Worm (Caenorhabditis elegans) whole organism, young adult: ENCODE measurements around the gene Y39A1A.9.

Experiments used
- F10E7.11 ChIP-seq: sonication (generic microtip); optimal IDR thresholded peaks from 2 replicates; lab custom pipeline; 2017; ENCODE audit warnings: mild to moderate bottlenecking, missing genetic modification characterization, moderate library complexity, missing compliant biosample characterization
- F37B4.10 ChIP-seq: fragments of 200-800 bp; sonication (Bioruptor generic); IDR thresholded peaks from 2 replicates; pipeline ENCODE4 v1.3.6; 2022; ENCODE audit warnings: missing genetic modification characterization, missing compliant biosample characterization
- F39B2.1 ChIP-seq: fragments of 200-800 bp; sonication (Bioruptor generic); IDR thresholded peaks from 2 replicates; pipeline ENCODE4 v1.3.6; 2022; ENCODE audit warnings: missing genetic modification reagents, missing genetic modification characterization, missing compliant biosample characterization
- F49E8.2 ChIP-seq: sonication (generic microtip); optimal IDR thresholded peaks from 3 replicates; lab custom pipeline; 2017; ENCODE audit warnings: missing genetic modification characterization, mild to moderate bottlenecking, missing compliant biosample characterization, antibody characterized with exemption, moderate library complexity; ENCODE audit not compliant: insufficient read depth
- F52B5.7 ChIP-seq: sonication (generic microtip); optimal IDR thresholded peaks from 2 replicates; lab custom pipeline; 2016; ENCODE audit warnings: mild to moderate bottlenecking, missing genetic modification characterization, missing compliant biosample characterization
- F55B11.4 ChIP-seq: sonication (generic microtip); optimal IDR thresholded peaks from 2 replicates; lab custom pipeline; 2016; ENCODE audit warnings: missing compliant biosample characterization, missing genetic modification characterization, borderline replicate concordance; ENCODE audit not compliant: insufficient read depth
- F57C9.4 ChIP-seq: sonication (generic microtip); optimal IDR thresholded peaks from 2 replicates; lab custom pipeline; 2017; ENCODE audit warnings: mild to moderate bottlenecking, missing genetic modification characterization, missing compliant biosample characterization
- Y67H2A.10 ChIP-seq: fragments of 200-800 bp; sonication (Bioruptor generic); conservative IDR thresholded peaks from 2 replicates; pipeline ENCODE4 v1.3.6; 2022; ENCODE audit warnings: missing genetic modification reagents, missing genetic modification characterization, missing compliant biosample characterization
- ZK185.1 ChIP-seq: sonication (generic microtip); optimal IDR thresholded peaks from 2 replicates; lab custom pipeline; 2016; ENCODE audit warnings: mild to moderate bottlenecking, missing genetic modification characterization, missing compliant biosample characterization; ENCODE audit not compliant: poor library complexity, severe bottlenecking
- akir-1 ChIP-seq: fragments of 200-800 bp; sonication (Bioruptor generic); optimal IDR thresholded peaks from 2 replicates; lab custom pipeline; 2018; ENCODE audit warnings: mild to moderate bottlenecking, missing genetic modification characterization, moderate library complexity, missing compliant biosample characterization
- ama-1 ChIP-seq, 3 experiments: fragments of 150-350 bp in 1 of 3; sonication (generic microtip) in 2 of 3; optimal IDR thresholded peaks; 2 replicates each; lab custom pipeline; 2014 to 2018; ENCODE audit warnings: missing biosample characterization in 2 of 3, missing genetic modification characterization in 2 of 3, missing genetic modification reagents in 2 of 3
- atf-7 ChIP-seq: sonication (generic microtip); optimal IDR thresholded peaks from 2 replicates; lab custom pipeline; 2017; ENCODE audit warnings: mild to moderate bottlenecking, missing genetic modification characterization, missing compliant biosample characterization
- athp-1 ChIP-seq: sonication (generic microtip); optimal IDR thresholded peaks from 2 replicates; lab custom pipeline; 2017; ENCODE audit warnings: mild to moderate bottlenecking, missing genetic modification characterization, missing compliant biosample characterization
- bed-2 ChIP-seq: fragments of 200-800 bp; sonication (Bioruptor generic); IDR thresholded peaks from 2 replicates; pipeline ENCODE4 v1.3.6; 2022; ENCODE audit warnings: missing genetic modification reagents, missing genetic modification characterization, missing compliant biosample characterization
- cebp-1 ChIP-seq, 2 experiments: fragments of 200-800 bp in 1 of 2; sonication (Bioruptor generic) in 1 of 2; sonication (generic microtip) in 1 of 2; IDR thresholded peaks in 1 of 2; optimal IDR thresholded peaks in 1 of 2; 2 replicates each; pipeline versions ENCODE4 v1.3.6 to Lab custom; 2017 to 2022; ENCODE audit warnings: missing compliant biosample characterization in 2 of 2, missing genetic modification characterization in 2 of 2, mild to moderate bottlenecking in 1 of 2, missing genetic modification reagents in 1 of 2, moderate library complexity in 1 of 2
- cebp-2 ChIP-seq: fragments of 200-800 bp; sonication (Bioruptor generic); IDR thresholded peaks from 2 replicates; pipeline ENCODE4 v1.3.6; 2022; ENCODE audit warnings: missing genetic modification characterization, missing compliant biosample characterization
- ceh-100 ChIP-seq: fragments of 200-800 bp; sonication (Bioruptor generic); IDR thresholded peaks from 2 replicates; pipeline ENCODE4 v1.3.6; 2022; ENCODE audit warnings: missing genetic modification reagents, missing genetic modification characterization, missing compliant biosample characterization
- ceh-79 ChIP-seq: sonication (generic microtip); optimal IDR thresholded peaks from 2 replicates; lab custom pipeline; 2017; ENCODE audit warnings: mild to moderate bottlenecking, missing genetic modification characterization, missing compliant biosample characterization
- ceh-91 ChIP-seq: fragments of 200-800 bp; sonication (Bioruptor generic); IDR thresholded peaks from 2 replicates; pipeline ENCODE4 v1.3.6; 2022; ENCODE audit warnings: missing genetic modification reagents, missing genetic modification characterization, missing compliant biosample characterization
- dpl-1 ChIP-seq: fragments of 150-350 bp; optimal IDR thresholded peaks from 2 replicates; lab custom pipeline; 2014; ENCODE audit warnings: missing biosample characterization, missing genetic modification reagents, missing genetic modification characterization
- ekl-4 ChIP-seq: fragments of 200-800 bp; sonication (Bioruptor generic); IDR thresholded peaks from 2 replicates; pipeline ENCODE4 v1.3.6; 2022; ENCODE audit warnings: missing genetic modification reagents, missing genetic modification characterization, missing compliant biosample characterization
- hmg-20 ChIP-seq: fragments of 200-800 bp; sonication (Bioruptor generic); IDR thresholded peaks from 2 replicates; pipeline ENCODE4 v1.3.6; 2022; ENCODE audit warnings: missing genetic modification reagents, missing genetic modification characterization, missing compliant biosample characterization
- hrde-1 ChIP-seq: sonication (generic microtip); optimal IDR thresholded peaks from 2 replicates; lab custom pipeline; 2016; ENCODE audit warnings: missing genetic modification characterization, mild to moderate bottlenecking, missing compliant biosample characterization, moderate library complexity, missing genotype, missing genetic modification reagents, borderline replicate concordance
- hsf-1 ChIP-seq: fragments of 200-800 bp; sonication (Bioruptor generic); IDR thresholded peaks from 2 replicates; pipeline ENCODE4 v1.3.6; 2022; ENCODE audit warnings: missing genetic modification reagents, missing genetic modification characterization, missing compliant biosample characterization
- lin-54 ChIP-seq: fragments of 200-800 bp; sonication (Bioruptor generic); optimal IDR thresholded peaks from 2 replicates; lab custom pipeline; 2018; ENCODE audit warnings: mild to moderate bottlenecking, missing genetic modification characterization, missing compliant biosample characterization
- madf-10 ChIP-seq: sonication (generic microtip); optimal IDR thresholded peaks from 2 replicates; lab custom pipeline; 2016; ENCODE audit warnings: mild to moderate bottlenecking, missing genetic modification characterization, missing compliant biosample characterization
- madf-3 ChIP-seq: fragments of 200-800 bp; sonication (Bioruptor generic); IDR thresholded peaks from 2 replicates; pipeline ENCODE4 v1.3.6; 2022; ENCODE audit warnings: missing genetic modification reagents, missing genetic modification characterization, missing compliant biosample characterization
- madf-6 ChIP-seq: fragments of 200-800 bp; sonication (Bioruptor generic); IDR thresholded peaks from 2 replicates; pipeline ENCODE4 v1.3.6; 2022; ENCODE audit warnings: missing genetic modification reagents, missing genetic modification characterization, missing compliant biosample characterization
- mcd-1 ChIP-seq: fragments of 200-800 bp; sonication (Bioruptor generic); IDR thresholded peaks from 2 replicates; pipeline ENCODE4 v1.3.6; 2022; ENCODE audit warnings: missing genetic modification reagents, missing genetic modification characterization, missing compliant biosample characterization
- mel-28 ChIP-seq: sonication (generic microtip); optimal IDR thresholded peaks from 2 replicates; lab custom pipeline; 2016; ENCODE audit warnings: borderline replicate concordance, mild to moderate bottlenecking, missing genetic modification characterization, missing compliant biosample characterization
- mxl-1 ChIP-seq: sonication (generic microtip); optimal IDR thresholded peaks from 2 replicates; lab custom pipeline; 2016; ENCODE audit warnings: missing genetic modification characterization, missing compliant biosample characterization
- nhr-120 ChIP-seq: fragments of 200-800 bp; sonication (Bioruptor generic); IDR thresholded peaks from 2 replicates; pipeline ENCODE4 v1.3.6; 2022; ENCODE audit warnings: missing genetic modification characterization, missing compliant biosample characterization
- nhr-27 ChIP-seq: fragments of 200-800 bp; sonication (Bioruptor generic); optimal IDR thresholded peaks from 2 replicates; lab custom pipeline; 2018; ENCODE audit warnings: mild to moderate bottlenecking, missing genetic modification characterization, moderate library complexity, missing compliant biosample characterization
- nhr-80 ChIP-seq: sonication (generic microtip); optimal IDR thresholded peaks from 2 replicates; lab custom pipeline; 2016; ENCODE audit warnings: missing genetic modification characterization, missing compliant biosample characterization
- unc-62 ChIP-seq: fragments of 150-350 bp; optimal IDR thresholded peaks from 2 replicates; lab custom pipeline; 2014; ENCODE audit warnings: missing biosample characterization, missing genetic modification reagents, missing genetic modification characterization
- zim-3 ChIP-seq: sonication (generic microtip); optimal IDR thresholded peaks from 2 replicates; lab custom pipeline; 2017; ENCODE audit warnings: mild to moderate bottlenecking, missing genetic modification characterization, moderate library complexity, missing compliant biosample characterization
- ztf-28 ChIP-seq: fragments of 200-800 bp; sonication (Bioruptor generic); IDR thresholded peaks from 2 replicates; pipeline ENCODE4 v1.3.6; 2022; ENCODE audit warnings: missing genetic modification reagents, missing genetic modification characterization, missing compliant biosample characterization
- ztf-6 ChIP-seq: fragments of 200-800 bp; sonication (Bioruptor generic); IDR thresholded peaks from 2 replicates; pipeline ENCODE4 v1.3.6; 2022; ENCODE audit warnings: missing genetic modification reagents, missing genetic modification characterization, missing compliant biosample characterization

Y39A1A.9 gene

ce11 chrIII:10633403-10633674 is at the start of gene Y39A1A.9:
TSS of gene Y39A1A.9 (minus strand) at chrIII:10633501.
- TF ChIP-seq lin-54 (GFP tag; lab: Kevin White, UChicago), result no peak
- TF ChIP-seq F37B4.10, result no peak
- no peak for TF ChIP-seq ztf-6 (GFP tag; lab: Robert Waterston, UW)
- TF ChIP-seq F39B2.1, result no peak
- no peak for TF ChIP-seq ceh-100 (GFP tag; lab: Robert Waterston, UW)
- TF ChIP-seq nhr-80, result no peak
- no peak for TF ChIP-seq madf-6 (GFP tag; lab: Robert Waterston, UW)
- no peak for TF ChIP-seq madf-10 (tag; lab: Kevin White, UChicago)
- TF ChIP-seq ceh-91, result no peak
- no peak for TF ChIP-seq F57C9.4 (tag; lab: Kevin White, UChicago)
- no peak for TF ChIP-seq athp-1
- TF ChIP-seq cebp-1 (GFP tag; IDR thresholded peaks at IDR 0.05; lab: Robert Waterston, UW), result no peak
- TF ChIP-seq cebp-1 (tag; optimal IDR thresholded peaks at IDR 0.05; lab: Kevin White, UChicago), result no peak
- no peak for TF ChIP-seq unc-62
- no peak for TF ChIP-seq nhr-27 (tag; lab: Kevin White, UChicago)
- TF ChIP-seq zim-3 (tag; lab: Kevin White, UChicago), result no peak
- TF ChIP-seq ztf-28, result no peak
- no peak for TF ChIP-seq akir-1 (GFP tag; lab: Kevin White, UChicago)

- TF ChIP-seq nhr-120 (GFP tag; lab: Robert Waterston, UW), result no peak
- no peak for TF ChIP-seq F10E7.11 (tag; lab: Kevin White, UChicago)
- TF ChIP-seq ekl-4 (GFP tag; lab: Robert Waterston, UW), result no peak
- TF ChIP-seq ama-1 (optimal IDR thresholded peaks at IDR 0.05; lab: Kevin White, UChicago), result no peak
- no peak for TF ChIP-seq ama-1 (GFP tag; optimal IDR thresholded peaks at IDR 0.05; lab: Kevin White, UChicago)
- TF ChIP-seq cebp-2 (GFP tag; lab: Robert Waterston, UW), result no peak
- no peak for TF ChIP-seq ceh-79 (tag; lab: Kevin White, UChicago)
- no peak for TF ChIP-seq madf-3 (GFP tag; lab: Robert Waterston, UW)
- TF ChIP-seq ZK185.1 (tag; lab: Kevin White, UChicago), result no peak
- TF ChIP-seq bed-2 (GFP tag; lab: Robert Waterston, UW), result no peak
Measured at ce11 chrIII:10678971-10679370, 45.7 kb upstream of the Y39A1A.9 start, which contains the start of gene Y39A1A.16. TSS of gene Y39A1A.16 (plus strand) at chrIII:10679271.

ce11 chrIII:10678110-10678509 is 44.8 kb upstream of the Y39A1A.9 start:
- peak; percentile 94 for TF ChIP-seq hsf-1 (GFP tag; lab: Robert Waterston, UW)

- TF ChIP-seq F55B11.4 (tag; lab: Kevin White, UChicago), result no peak
- TF ChIP-seq mxl-1 (tag; lab: Kevin White, UChicago), result no peak
- no peak for TF ChIP-seq atf-7
- no peak for TF ChIP-seq F52B5.7 (tag; lab: Kevin White, UChicago)
- TF ChIP-seq hsf-1 (GFP tag; lab: Robert Waterston, UW), result no peak
- no peak for TF ChIP-seq F49E8.2
- no peak for TF ChIP-seq mel-28 (tag; lab: Kevin White, UChicago)
- TF ChIP-seq akir-1 (GFP tag; lab: Kevin White, UChicago), result no peak
- TF ChIP-seq F10E7.11 (tag; lab: Kevin White, UChicago), result no peak
- TF ChIP-seq Y67H2A.10 (GFP tag; lab: Robert Waterston, UW), result no peak
- no peak for TF ChIP-seq mcd-1 (GFP tag; lab: Robert Waterston, UW)
- no peak for TF ChIP-seq hrde-1 (tag; lab: Kevin White, UChicago)
- no peak for TF ChIP-seq dpl-1
- no peak for TF ChIP-seq hmg-20 (GFP tag; lab: Robert Waterston, UW)
- TF ChIP-seq, all 124 proteins: peak for 0
Measured at ce11 chrIII:10671894-10672293, 38.6 kb upstream of the Y39A1A.9 start.
